Worm (Caenorhabditis elegans): Measurements from ENCODE around the gene Y41D4A.1.

The Y41D4A.1 gene

DNA sequence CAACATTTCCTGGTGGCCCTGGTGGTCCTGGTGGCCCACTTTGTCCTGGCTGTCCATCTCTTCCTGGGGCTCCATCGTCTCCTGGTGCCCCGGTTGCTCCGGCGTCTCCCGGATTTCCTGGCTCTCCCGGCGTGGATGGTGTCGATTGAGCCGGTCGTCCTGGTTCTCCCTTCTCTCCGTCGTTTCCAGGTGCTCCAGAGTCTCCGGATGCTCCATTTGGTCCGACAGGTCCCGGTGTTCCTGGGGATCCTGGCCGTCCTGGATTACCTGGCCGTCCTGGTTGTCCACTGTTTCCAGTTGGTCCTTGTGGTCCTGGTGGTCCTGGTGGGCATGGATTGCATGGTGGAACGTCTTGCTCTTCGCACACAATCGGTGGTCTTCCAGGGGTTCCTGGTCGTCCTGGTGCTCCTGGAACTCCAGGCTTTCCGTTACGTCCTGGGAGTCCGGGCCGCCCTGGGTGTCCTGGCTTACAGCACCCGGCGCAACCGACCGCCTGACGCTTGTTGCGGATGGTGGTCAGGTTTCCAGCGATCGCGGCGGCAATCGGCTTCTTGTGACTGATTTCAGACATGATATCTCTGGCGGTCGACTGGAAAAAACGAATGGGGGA lies 46.6 kb downstream of the Y41D4A.1 start:
- TF ChIP-seq dao-5 (tag; optimal IDR thresholded peaks at IDR 0.05), result no peak
- no peak for TF ChIP-seq W03F9.2 (tag; optimal IDR thresholded peaks at IDR 0.05)
- no peak for TF ChIP-seq him-1 (tag; optimal IDR thresholded peaks at IDR 0.05)

DNA sequence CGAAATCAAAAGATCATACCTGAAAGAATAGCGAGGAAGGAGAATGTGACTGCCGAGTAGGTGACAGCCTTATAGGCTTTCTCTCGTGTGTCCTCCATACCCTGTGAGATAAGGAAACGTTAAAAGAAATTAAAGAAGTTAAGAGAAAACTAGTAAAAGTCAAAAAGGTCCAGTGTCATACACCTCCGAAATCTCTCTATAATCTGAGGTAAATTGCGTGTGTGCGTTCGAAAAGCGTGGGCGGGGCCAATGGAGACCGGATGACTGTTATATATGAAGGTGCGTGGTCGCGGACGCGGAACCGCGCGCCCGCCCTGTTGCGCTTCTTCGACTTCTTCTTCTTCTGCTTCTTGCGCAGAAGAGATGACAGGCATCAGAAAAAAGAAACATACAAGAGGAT lies 48.2 kb downstream of the Y41D4A.1 start, which contains the start of gene col-109:
Gene col-109 (minus strand): TSS at position 101 of the 400 bp plus-strand sequence.
- TF ChIP-seq him-1 (tag; optimal IDR thresholded peaks at IDR 0.05) (no peak), dao-5 (tag; optimal IDR thresholded peaks at IDR 0.05) (no peak), W03F9.2 (tag; optimal IDR thresholded peaks at IDR 0.05) (no peak)

DNA sequence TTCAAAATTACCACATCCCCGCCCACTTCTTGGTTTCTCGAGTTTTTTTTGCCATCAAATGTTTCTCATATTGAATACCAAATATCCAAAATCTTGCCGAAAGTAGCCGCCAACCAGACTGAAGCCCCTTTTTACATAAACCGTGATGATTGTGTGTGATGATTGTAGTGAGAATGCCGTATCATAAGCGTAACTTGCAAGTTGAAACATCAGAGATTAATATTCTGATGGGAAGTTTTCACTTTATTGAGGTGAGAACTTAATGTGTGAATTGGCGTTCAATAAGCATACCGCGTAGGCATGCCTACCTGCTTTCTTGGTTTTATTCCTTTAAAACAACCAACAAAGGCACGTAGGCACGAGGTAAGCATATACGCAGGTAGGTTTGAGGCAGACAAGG lies 49.6 kb downstream of the Y41D4A.1 start, which contains the start of gene Y38C1BA.4:
Gene Y38C1BA.4 (plus strand): TSS at position 301 of the 400 bp plus-strand sequence.
- TF ChIP-seq him-1 (tag; optimal IDR thresholded peaks at IDR 0.05) (no peak), W03F9.2 (tag; optimal IDR thresholded peaks at IDR 0.05) (no peak), dao-5 (tag; optimal IDR thresholded peaks at IDR 0.05) (no peak)

DNA sequence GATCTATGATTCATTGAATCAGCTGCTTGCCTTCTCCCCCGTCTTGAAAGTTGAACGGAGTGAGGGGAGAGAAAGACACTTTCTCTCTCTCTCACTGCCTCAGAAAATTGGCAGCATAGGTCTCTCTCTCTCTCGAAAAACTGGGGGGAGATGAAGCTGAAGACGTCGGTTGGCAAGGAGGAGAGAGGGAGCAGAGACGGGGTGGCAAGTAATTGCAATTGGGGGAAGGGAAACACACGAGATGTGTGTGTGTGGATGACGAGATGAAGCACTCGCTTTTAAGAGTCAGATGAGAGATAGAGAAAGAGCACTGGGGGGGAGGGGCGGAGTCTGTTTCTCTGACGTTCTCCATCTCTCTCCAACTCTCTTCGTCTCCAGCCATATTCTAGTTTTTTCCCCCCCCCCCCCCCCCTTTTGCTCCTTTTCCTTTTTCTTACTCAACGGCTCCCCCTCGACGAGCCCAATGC lies 52.2 kb downstream of the Y41D4A.1 start, which contains the start of gene cmk-1:
Gene cmk-1 (plus strand): TSS at position 417 of the 467 bp plus-strand sequence.
- TF ChIP-seq him-1 (tag; optimal IDR thresholded peaks at IDR 0.05) (peak; percentile 82), W03F9.2 (tag; optimal IDR thresholded peaks at IDR 0.05) (no peak)
